Worm (Caenorhabditis elegans) whole organism, L4 larva: Measurements from ENCODE around the gene snfc-5.

Experiments used
- nhr-11 ChIP-seq: fragments of 150-350 bp; optimal IDR thresholded peaks from 2 replicates; lab custom pipeline; 2014; ENCODE audit warnings: missing biosample characterization, missing genetic modification characterization
- snpc-4 ChIP-seq: fragments of 150-350 bp; optimal IDR thresholded peaks from 2 replicates; lab custom pipeline; 2014; ENCODE audit warnings: missing biosample characterization, missing genetic modification characterization

DNA sequence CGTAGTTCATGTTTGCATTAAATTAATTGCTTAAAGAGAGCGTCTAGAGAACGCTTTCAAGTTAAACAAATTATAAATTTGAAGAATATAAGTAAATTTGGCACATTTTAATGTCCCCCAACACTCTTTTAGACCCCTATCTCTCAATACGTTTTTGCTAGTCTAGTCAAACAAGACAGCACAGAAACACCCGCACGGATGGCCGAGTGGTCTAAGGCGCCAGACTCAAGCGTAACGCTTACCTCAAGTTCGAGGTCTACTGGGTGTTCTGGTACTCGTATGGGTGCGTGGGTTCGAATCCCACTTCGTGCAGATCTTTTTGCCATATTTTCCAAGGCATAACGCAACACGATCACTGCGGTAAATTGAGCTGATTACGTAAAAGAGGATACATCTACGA lies 42.3 kb upstream of the snfc-5 start:
- no peak for TF ChIP-seq snpc-4 (tag; lab: Kevin White, UChicago)
- TF ChIP-seq nhr-11 (tag; lab: Kevin White, UChicago), result no peak
